Worm (Caenorhabditis elegans) whole organism, L3 larva: Measurements from ENCODE around the gene fax-1.

Experiments
- ceh-28 ChIP-seq: fragments of 150-350 bp; optimal IDR thresholded peaks from 2 replicates; lab custom pipeline; 2014; ENCODE audit warnings: missing biosample characterization, missing genetic modification reagents, missing genetic modification characterization
- fos-1 ChIP-seq: fragments of 150-350 bp; optimal IDR thresholded peaks from 2 replicates; lab custom pipeline; 2014; ENCODE audit warnings: missing biosample characterization, missing genetic modification characterization
- lin-39 ChIP-seq: fragments of 150-350 bp; optimal IDR thresholded peaks from 2 replicates; lab custom pipeline; 2018; ENCODE audit warnings: missing biosample characterization, missing genetic modification reagents, missing genetic modification characterization
- nfya-1 ChIP-seq: sonication (generic microtip); optimal IDR thresholded peaks from 2 replicates; lab custom pipeline; 2017; ENCODE audit warnings: missing genetic modification characterization, mild to moderate bottlenecking, missing compliant biosample characterization, antibody characterized with exemption, moderate library complexity; ENCODE audit not compliant: insufficient read depth

DNA sequence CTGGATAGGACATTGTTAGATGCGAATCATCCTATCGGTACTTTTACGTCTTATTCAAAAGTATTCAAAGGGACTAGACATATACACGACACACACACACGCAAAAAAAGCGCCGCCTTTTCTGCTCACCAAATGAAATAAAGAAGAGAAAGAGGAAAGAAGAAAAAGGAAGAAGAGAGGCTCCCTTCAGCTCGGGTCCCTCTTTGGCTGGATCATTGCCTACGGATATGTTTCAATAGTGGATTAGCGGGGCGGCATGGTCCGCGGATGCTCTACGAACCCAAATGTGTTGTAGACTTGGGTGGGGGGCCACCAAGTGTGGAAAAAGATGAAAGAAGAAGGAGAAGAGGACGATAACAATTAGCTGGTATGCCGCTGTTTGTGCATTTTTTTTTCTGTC lies 17.8 kb downstream of the fax-1 start:
- TF ChIP-seq ceh-28 (tag; lab: Kevin White, UChicago) (no peak), fos-1 (tag; lab: Kevin White, UChicago) (no peak), lin-39 (no peak), nfya-1 (tag; lab: Kevin White, UChicago) (no peak)
